Worm (Caenorhabditis elegans): ENCODE measurements around the gene comt-5.

Gene comt-5

ce11 chrV:2030661-2031060 lies 22.7 kb downstream of the comt-5 start:
- TF ChIP-seq nhr-77 (tag; optimal IDR thresholded peaks at IDR 0.05) = no peak
- no peak for TF ChIP-seq skn-1 (tag; optimal IDR thresholded peaks at IDR 0.05)
- no peak for TF ChIP-seq unc-62 (GFP tag; optimal IDR thresholded peaks at IDR 0.05)
- TF ChIP-seq elt-1 (tag; optimal IDR thresholded peaks at IDR 0.05) = no peak
- no peak for TF ChIP-seq tbx-2 (tag; optimal IDR thresholded peaks at IDR 0.05)
- no peak for TF ChIP-seq nfya-1 (tag; optimal IDR thresholded peaks at IDR 0.05; ENCODE audit: insufficient read depth)
- no peak for TF ChIP-seq ztf-11 (tag; optimal IDR thresholded peaks at IDR 0.05)
- no peak for TF ChIP-seq nhr-23 (tag; optimal IDR thresholded peaks at IDR 0.05)
- TF ChIP-seq egl-27 (tag; optimal IDR thresholded peaks at IDR 0.05) = no peak
- no peak for TF ChIP-seq ceh-9 (tag; optimal IDR thresholded peaks at IDR 0.05)
- no peak for TF ChIP-seq R02D3.7 (tag; optimal IDR thresholded peaks at IDR 0.05)
- no peak for TF ChIP-seq ztf-4 (tag; optimal IDR thresholded peaks at IDR 0.05)
- TF ChIP-seq ceh-82 (tag; optimal IDR thresholded peaks at IDR 0.05) = no peak
- no peak for TF ChIP-seq nhr-12 (tag; optimal IDR thresholded peaks at IDR 0.05)
- TF ChIP-seq nhr-237 (tag; optimal IDR thresholded peaks at IDR 0.05) = no peak
- TF ChIP-seq jun-1 (tag; optimal IDR thresholded peaks at IDR 0.05) = no peak
- TF ChIP-seq nhr-67 (tag; optimal IDR thresholded peaks at IDR 0.05) = no peak

ce11 chrV:2029877-2030276 lies 23.5 kb downstream of the comt-5 start, which contains the start of gene F59A7.12:
Gene F59A7.12 (plus strand): TSS chrV:2030177.
- TF ChIP-seq aly-2 (tag; optimal IDR thresholded peaks at IDR 0.05) = no peak
- no peak for TF ChIP-seq nhr-67 (tag; optimal IDR thresholded peaks at IDR 0.05)
- no peak for TF ChIP-seq ztf-11 (tag; optimal IDR thresholded peaks at IDR 0.05)
- TF ChIP-seq nhr-12 (tag; optimal IDR thresholded peaks at IDR 0.05) = no peak
- TF ChIP-seq sea-2 (GFP tag; optimal IDR thresholded peaks at IDR 0.05) = no peak
- no peak for TF ChIP-seq nhr-23 (tag; optimal IDR thresholded peaks at IDR 0.05)
- no peak for TF ChIP-seq ceh-82 (tag; optimal IDR thresholded peaks at IDR 0.05)
- no peak for TF ChIP-seq nhr-25 (tag; optimal IDR thresholded peaks at IDR 0.05)
- TF ChIP-seq ztf-4 (tag; optimal IDR thresholded peaks at IDR 0.05) = no peak
- TF ChIP-seq daf-12 (tag; optimal IDR thresholded peaks at IDR 0.05) = no peak
- no peak for TF ChIP-seq pha-4 (tag; optimal IDR thresholded peaks at IDR 0.05)
- no peak for TF ChIP-seq unc-62 (GFP tag; optimal IDR thresholded peaks at IDR 0.05)
- no peak for TF ChIP-seq fkh-10 (GFP tag; optimal IDR thresholded peaks at IDR 0.05)
- TF ChIP-seq nhr-76 (tag; optimal IDR thresholded peaks at IDR 0.05) = no peak
- TF ChIP-seq elt-1 (tag; optimal IDR thresholded peaks at IDR 0.05) = no peak
- no peak for TF ChIP-seq nhr-28 (tag; optimal IDR thresholded peaks at IDR 0.05)
- no peak for TF ChIP-seq ama-1 (optimal IDR thresholded peaks at IDR 0.05)
- TF ChIP-seq ZK546.5 (tag; optimal IDR thresholded peaks at IDR 0.05) = no peak

- TF ChIP-seq fos-1 (tag; optimal IDR thresholded peaks at IDR 0.05) (no peak), egl-5 (tag; optimal IDR thresholded peaks at IDR 0.05) (no peak), snpc-4 (tag; optimal IDR thresholded peaks at IDR 0.05) (no peak), pha-4 (tag; optimal IDR thresholded peaks at IDR 0.05) (no peak), nhr-28 (tag; optimal IDR thresholded peaks at IDR 0.05) (no peak), mdl-1 (tag; optimal IDR thresholded peaks at IDR 0.05) (no peak), lin-39 (tag; optimal IDR thresholded peaks at IDR 0.05) (no peak), ama-1 (optimal IDR thresholded peaks at IDR 0.05) (no peak), nhr-76 (tag; optimal IDR thresholded peaks at IDR 0.05) (no peak), unc-62 (GFP tag; optimal IDR thresholded peaks at IDR 0.05) (no peak)
Observed at ce11 chrV:2027787-2028186, 25.6 kb downstream of the comt-5 start, which contains the start of gene srab-13. Gene srab-13 (minus strand): TSS chrV:2027887.

ce11 chrV:2022374-2022773 lies 31.0 kb downstream of the comt-5 start, which contains the start of gene F59A7.5:
Gene F59A7.5 (plus strand): TSS chrV:2022674.
- no peak for TF ChIP-seq nhr-237 (tag; optimal IDR thresholded peaks at IDR 0.05)
- no peak for TF ChIP-seq nhr-28 (tag; optimal IDR thresholded peaks at IDR 0.05)
- no peak for TF ChIP-seq elt-1 (tag; optimal IDR thresholded peaks at IDR 0.05)
- TF ChIP-seq mml-1 (tag; optimal IDR thresholded peaks at IDR 0.05) = no peak
- TF ChIP-seq lin-15B (tag; optimal IDR thresholded peaks at IDR 0.05) = no peak
- TF ChIP-seq pqm-1 (tag; optimal IDR thresholded peaks at IDR 0.05) = no peak
- no peak for TF ChIP-seq ZK546.5 (tag; optimal IDR thresholded peaks at IDR 0.05)
- TF ChIP-seq nhr-67 (tag; optimal IDR thresholded peaks at IDR 0.05) = no peak
- no peak for TF ChIP-seq elt-2 (tag; optimal IDR thresholded peaks at IDR 0.05)
- TF ChIP-seq nhr-43 (tag; optimal IDR thresholded peaks at IDR 0.05; ENCODE audit: poor library complexity, severe bottlenecking) = no peak
- no peak for TF ChIP-seq daf-12 (tag; optimal IDR thresholded peaks at IDR 0.05)
- no peak for TF ChIP-seq nhr-23 (tag; optimal IDR thresholded peaks at IDR 0.05)
- TF ChIP-seq ztf-11 (tag; optimal IDR thresholded peaks at IDR 0.05) = no peak
- TF ChIP-seq elt-3 (tag; optimal IDR thresholded peaks at IDR 0.05) = no peak
- no peak for TF ChIP-seq nhr-11 (tag; optimal IDR thresholded peaks at IDR 0.05)
- TF ChIP-seq fkh-10 (GFP tag; optimal IDR thresholded peaks at IDR 0.05) = no peak
- TF ChIP-seq nfya-1 (tag; optimal IDR thresholded peaks at IDR 0.05; ENCODE audit: insufficient read depth) = no peak
- TF ChIP-seq ztf-4 (tag; optimal IDR thresholded peaks at IDR 0.05) = no peak
- no peak for TF ChIP-seq nhr-25 (tag; optimal IDR thresholded peaks at IDR 0.05)
